Worm (Caenorhabditis elegans) whole organism, L1 larva: ENCODE measurements around the gene F44D12.19.
"Not testable (repeated sequence)": the region's sequence is repeated elsewhere in the genome, so short reads cannot be mapped to it uniquely, and the experiment has no call there.

Experiments used
- C04F5.9 ChIP-seq: sonication (generic microtip); optimal IDR thresholded peaks from 2 replicates; lab custom pipeline; 2016; ENCODE audit warnings: missing genetic modification characterization, missing compliant biosample characterization
- C34B4.2 ChIP-seq: sonication (generic microtip); optimal IDR thresholded peaks from 2 replicates; lab custom pipeline; 2017; ENCODE audit warnings: mild to moderate bottlenecking, missing genetic modification characterization, missing compliant biosample characterization
- Y116A8C.19 ChIP-seq: sonication (generic microtip); optimal IDR thresholded peaks from 2 replicates; lab custom pipeline; 2016; ENCODE audit warnings: missing compliant biosample characterization, missing genetic modification characterization, borderline replicate concordance
- aha-1 ChIP-seq: fragments of 150-350 bp; optimal IDR thresholded peaks from 2 replicates; lab custom pipeline; 2014; ENCODE audit warnings: missing biosample characterization, missing genetic modification characterization
- ama-1 ChIP-seq: fragments of 150-350 bp; optimal IDR thresholded peaks from 2 replicates; lab custom pipeline; 2014
- ceh-63 ChIP-seq: fragments of 200-800 bp; sonication (Bioruptor generic); optimal IDR thresholded peaks from 2 replicates; lab custom pipeline; 2018; ENCODE audit warnings: mild to moderate bottlenecking, missing genetic modification characterization, missing compliant biosample characterization
- ceh-8 ChIP-seq: fragments of 200-800 bp; sonication (Bioruptor generic); optimal IDR thresholded peaks from 2 replicates; lab custom pipeline; 2018; ENCODE audit warnings: mild to moderate bottlenecking, missing genetic modification characterization, moderate library complexity, missing compliant biosample characterization
- ceh-90 ChIP-seq: sonication (generic microtip); optimal IDR thresholded peaks from 2 replicates; lab custom pipeline; 2016; ENCODE audit warnings: missing genetic modification characterization, missing compliant biosample characterization
- ces-1 ChIP-seq: fragments of 150-350 bp; optimal IDR thresholded peaks from 2 replicates; lab custom pipeline; 2014; ENCODE audit warnings: missing biosample characterization, missing genetic modification reagents, missing genetic modification characterization
- dsc-1 ChIP-seq: sonication (generic microtip); optimal IDR thresholded peaks from 2 replicates; lab custom pipeline; 2016; ENCODE audit warnings: mild to moderate bottlenecking, missing genetic modification characterization, missing compliant biosample characterization
- egl-13 ChIP-seq: sonication (generic microtip); optimal IDR thresholded peaks from 2 replicates; lab custom pipeline; 2016; ENCODE audit warnings: missing genotype, missing genetic modification reagents, missing genetic modification characterization, missing compliant biosample characterization
- egl-27 ChIP-seq, 2 experiments: fragments of 150-350 bp in 1 of 2; sonication (generic microtip); optimal IDR thresholded peaks; 3 replicates each; lab custom pipeline; 2017 to 2018; ENCODE audit warnings: missing biosample characterization in 2 of 2, missing genetic modification characterization in 2 of 2, missing genetic modification reagents in 2 of 2
- elt-2 ChIP-seq: sonication (generic microtip); optimal IDR thresholded peaks from 2 replicates; lab custom pipeline; 2016; ENCODE audit warnings: missing genetic modification characterization, mild to moderate bottlenecking, inconsistent platforms, missing compliant biosample characterization, missing genetic modification reagents
- ets-5 ChIP-seq: fragments of 200-800 bp; sonication (Bioruptor generic); IDR thresholded peaks from 2 replicates; pipeline ENCODE4 v1.3.6; 2022; ENCODE audit warnings: missing genetic modification characterization, missing compliant biosample characterization
- fkh-10 ChIP-seq: sonication (generic microtip); optimal IDR thresholded peaks from 2 replicates; lab custom pipeline; 2017; ENCODE audit warnings: missing biosample characterization, missing genetic modification reagents, missing genetic modification characterization
- fkh-4 ChIP-seq: sonication (generic microtip); optimal IDR thresholded peaks from 2 replicates; lab custom pipeline; 2016; ENCODE audit warnings: missing compliant biosample characterization, missing genetic modification characterization, borderline replicate concordance
- fos-1 ChIP-seq: fragments of 150-350 bp; optimal IDR thresholded peaks from 2 replicates; lab custom pipeline; 2014; ENCODE audit warnings: missing biosample characterization, missing genetic modification characterization
- lin-14 ChIP-seq: fragments of 200-800 bp; sonication (Bioruptor generic); optimal IDR thresholded peaks from 2 replicates; lab custom pipeline; 2018; ENCODE audit warnings: mild to moderate bottlenecking, missing genetic modification characterization, moderate library complexity, missing compliant biosample characterization
- lin-15B ChIP-seq: fragments of 150-350 bp; sonication (generic microtip); optimal IDR thresholded peaks from 3 replicates; lab custom pipeline; 2014; ENCODE audit warnings: missing biosample characterization, missing genetic modification characterization
- lir-3 ChIP-seq: sonication (generic microtip); optimal IDR thresholded peaks from 2 replicates; lab custom pipeline; 2016; ENCODE audit warnings: mild to moderate bottlenecking, missing genetic modification characterization, moderate library complexity, missing compliant biosample characterization; ENCODE audit not compliant: poor library complexity
- lsy-2 ChIP-seq, 2 experiments: fragments of 150-350 bp; optimal IDR thresholded peaks; 2 replicates each; lab custom pipeline; 2014; ENCODE audit warnings: missing biosample characterization in 2 of 2, missing genetic modification characterization in 2 of 2
- mdl-1 ChIP-seq, 2 experiments: fragments of 150-350 bp; optimal IDR thresholded peaks; 2 replicates each; lab custom pipeline; 2014 to 2017; ENCODE audit warnings: missing biosample characterization in 2 of 2, missing genetic modification characterization in 2 of 2, inconsistent platforms in 1 of 2
- mep-1 ChIP-seq: fragments of 150-350 bp; optimal IDR thresholded peaks from 2 replicates; lab custom pipeline; 2014; ENCODE audit warnings: missing biosample characterization, missing genetic modification characterization
- nhr-11 ChIP-seq: fragments of 150-350 bp; optimal IDR thresholded peaks from 2 replicates; lab custom pipeline; 2014; ENCODE audit warnings: missing biosample characterization, missing genetic modification characterization
- nhr-12 ChIP-seq: sonication (generic microtip); optimal IDR thresholded peaks from 2 replicates; lab custom pipeline; 2017; ENCODE audit warnings: missing biosample characterization, missing genetic modification characterization
- nhr-237 ChIP-seq: fragments of 150-350 bp; optimal IDR thresholded peaks from 2 replicates; lab custom pipeline; 2014; ENCODE audit warnings: missing biosample characterization, missing genetic modification characterization
- nhr-28 ChIP-seq: fragments of 150-350 bp; optimal IDR thresholded peaks from 2 replicates; lab custom pipeline; 2014; ENCODE audit warnings: missing biosample characterization, missing genetic modification characterization
- nhr-47 ChIP-seq: sonication (generic microtip); optimal IDR thresholded peaks from 2 replicates; lab custom pipeline; 2016; ENCODE audit warnings: mild to moderate bottlenecking, missing genetic modification characterization, moderate library complexity, missing compliant biosample characterization
- nhr-84 ChIP-seq: sonication (generic microtip); optimal IDR thresholded peaks from 2 replicates; lab custom pipeline; 2017; ENCODE audit warnings: missing biosample characterization, missing genetic modification characterization
- snpc-4 ChIP-seq: fragments of 150-350 bp; optimal IDR thresholded peaks from 2 replicates; lab custom pipeline; 2014; ENCODE audit warnings: missing biosample characterization, missing genetic modification characterization
- sptf-1 ChIP-seq: fragments of 150-350 bp; optimal IDR thresholded peaks from 2 replicates; lab custom pipeline; 2014; ENCODE audit warnings: missing biosample characterization, missing genetic modification characterization
- sup-37 ChIP-seq: fragments of 200-800 bp; sonication (Bioruptor generic); optimal IDR thresholded peaks from 2 replicates; lab custom pipeline; 2018; ENCODE audit warnings: mild to moderate bottlenecking, missing genetic modification characterization, missing compliant biosample characterization
- unc-130 ChIP-seq: fragments of 150-350 bp; optimal IDR thresholded peaks from 2 replicates; lab custom pipeline; 2017; ENCODE audit warnings: missing biosample characterization, missing genetic modification characterization, inconsistent platforms
- unc-62 ChIP-seq: fragments of 150-350 bp; optimal IDR thresholded peaks from 2 replicates; lab custom pipeline; 2014; ENCODE audit warnings: missing biosample characterization, missing genetic modification reagents, missing genetic modification characterization
- zag-1 ChIP-seq: fragments of 150-350 bp; optimal IDR thresholded peaks from 2 replicates; lab custom pipeline; 2014; ENCODE audit warnings: missing biosample characterization, missing genetic modification characterization

Gene F44D12.19

ce11 chrIV:10022991-10023390 lies 1.6 kb downstream of the F44D12.19 start, which contains the start of gene F44D12.8:
Gene F44D12.8, plus strand, starts transcription at chrIV:10023291.
- no peak for TF ChIP-seq fkh-4 (tag; lab: Kevin White, UChicago)
- TF ChIP-seq dsc-1 (tag; lab: Kevin White, UChicago) = no peak
- TF ChIP-seq sup-37 (GFP tag; lab: Kevin White, UChicago) = no peak
- TF ChIP-seq mep-1 (tag; lab: Kevin White, UChicago) = no peak
- no peak for TF ChIP-seq C04F5.9 (tag; lab: Kevin White, UChicago)
- no peak for TF ChIP-seq ces-1 (GFP tag; lab: Kevin White, UChicago)
- TF ChIP-seq lin-15B (tag; lab: Kevin White, UChicago) = no peak
- no peak for TF ChIP-seq unc-62 (GFP tag; lab: Kevin White, UChicago)
- TF ChIP-seq nhr-237 (tag; lab: Kevin White, UChicago) = no peak
- TF ChIP-seq fos-1 (tag; lab: Kevin White, UChicago) = no peak
- TF ChIP-seq Y116A8C.19 (tag; lab: Kevin White, UChicago) = no peak
- TF ChIP-seq lsy-2 (tag; optimal IDR thresholded peaks at IDR 0.05; lab: Kevin White, UChicago) = no peak
- no peak for TF ChIP-seq ceh-8
- no peak for TF ChIP-seq lin-14 (GFP tag; lab: Kevin White, UChicago)

ce11 chrIV:10026129-10026528 lies 4.7 kb downstream of the F44D12.19 start:
- TF ChIP-seq sptf-1 (tag; lab: Kevin White, UChicago) = no peak
- TF ChIP-seq C34B4.2 (tag; lab: Kevin White, UChicago) = no peak
- TF ChIP-seq ceh-63 = no peak
- no peak for TF ChIP-seq egl-13 (tag; lab: Kevin White, UChicago)
- no peak for TF ChIP-seq nhr-12 (tag; lab: Kevin White, UChicago)
- TF ChIP-seq nhr-84 = no peak
- TF ChIP-seq nhr-11 = no peak
- TF ChIP-seq nhr-28 = no peak
- TF ChIP-seq sup-37 (GFP tag; lab: Kevin White, UChicago) = no peak
- TF ChIP-seq aha-1 (tag; lab: Kevin White, UChicago) = no peak
- no peak for TF ChIP-seq fos-1 (tag; lab: Kevin White, UChicago)
- TF ChIP-seq elt-2 (tag; lab: Kevin White, UChicago) = no peak
- TF ChIP-seq ets-5 = no peak
- no peak for TF ChIP-seq nhr-47 (tag; lab: Kevin White, UChicago)

- no peak for TF ChIP-seq dsc-1 (tag; lab: Kevin White, UChicago)
- no peak for TF ChIP-seq fkh-10 (GFP tag; lab: Kevin White, UChicago)
- TF ChIP-seq mdl-1 (tag; optimal IDR thresholded peaks at IDR 0.05; lab: Kevin White, UChicago) = no peak
- no peak for TF ChIP-seq ama-1 (lab: Kevin White, UChicago)
- no peak for TF ChIP-seq Y116A8C.19 (tag; lab: Kevin White, UChicago)
- no peak for TF ChIP-seq C34B4.2 (tag; lab: Kevin White, UChicago)
- no peak for TF ChIP-seq lir-3 (tag; lab: Kevin White, UChicago)
- no peak for TF ChIP-seq unc-130 (tag; lab: Kevin White, UChicago)
- TF ChIP-seq egl-27 (tag; optimal IDR thresholded peaks at IDR 0.05; lab: Kevin White, UChicago) = no peak
- TF ChIP-seq zag-1 (tag; lab: Kevin White, UChicago) = no peak
- TF ChIP-seq ceh-90 (tag; lab: Kevin White, UChicago) = no peak
- TF ChIP-seq, all 84 proteins: peak for 0
These were observed 6.2 kb downstream of the F44D12.19 start, which contains the start of gene gipc-2 for ce11 chrIV:10027566-10027965. Gene gipc-2, minus strand, starts transcription at chrIV:10027666.

ce11 chrIV:10028779-10029178 lies 7.4 kb downstream of the F44D12.19 start, which contains the start of the genes F44D12.16 and msd-2:
Gene F44D12.16, plus strand, starts transcription at chrIV:10029079.
Gene msd-2, plus strand, starts transcription at chrIV:10029083.
- not testable (repeated sequence) for TF ChIP-seq snpc-4 (tag; lab: Kevin White, UChicago); unc-62 (GFP tag; lab: Kevin White, UChicago); nhr-12 (tag; lab: Kevin White, UChicago)
